Fruit fly (Drosophila melanogaster) whole organism, embryonic: ENCODE data around the gene CG6163.

ENCODE experiments used
- CG12104 ChIP-seq: fragments of 200-800 bp; sonication (Bioruptor generic); optimal IDR thresholded peaks from 3 replicates; lab custom pipeline; 2016; ENCODE audit warnings: missing biosample characterization, missing genetic modification characterization
- CG12219 ChIP-seq: fragments of 200-800 bp; sonication (Bioruptor generic); optimal IDR thresholded peaks from 3 replicates; lab custom pipeline; 2018; ENCODE audit warnings: missing biosample characterization, mild to moderate bottlenecking, missing genetic modification characterization
- CG12236 ChIP-seq: fragments of 200-800 bp; sonication (Bioruptor generic); optimal IDR thresholded peaks from 2 replicates; lab custom pipeline; 2016; ENCODE audit warnings: missing biosample characterization, missing genetic modification characterization
- CG14441 ChIP-seq: fragments of 200-800 bp; sonication (Bioruptor generic); IDR thresholded peaks from 2 replicates; pipeline ENCODE4 v1.3.6; 2022; ENCODE audit warnings: missing biosample characterization, missing genetic modification characterization
- CG17361 ChIP-seq: fragments of 200-800 bp; sonication (Bioruptor generic); IDR thresholded peaks from 3 replicates; pipeline ENCODE4 v1.3.6; 2022; ENCODE audit warnings: missing biosample characterization, missing genetic modification characterization
- CG17385 ChIP-seq: fragments of 200-800 bp; sonication (Bioruptor generic); optimal IDR thresholded peaks from 3 replicates; lab custom pipeline; 2018; ENCODE audit warnings: missing biosample characterization, mild to moderate bottlenecking, missing genetic modification characterization
- CG31365 ChIP-seq: fragments of 200-800 bp; sonication (Bioruptor generic); optimal IDR thresholded peaks from 2 replicates; lab custom pipeline; 2018; ENCODE audit warnings: missing biosample characterization, mild to moderate bottlenecking, missing genetic modification characterization
- CG3407 ChIP-seq: fragments of 200-800 bp; sonication (Bioruptor generic); optimal IDR thresholded peaks from 2 replicates; lab custom pipeline; 2018; ENCODE audit warnings: missing biosample characterization, mild to moderate bottlenecking, missing genetic modification characterization
- CG34224 ChIP-seq: fragments of 200-800 bp; sonication (Bioruptor generic); IDR thresholded peaks from 3 replicates; pipeline ENCODE4 v1.3.6; 2022; ENCODE audit warnings: missing biosample characterization, missing genetic modification characterization; ENCODE audit not compliant: partially characterized antibody
- CG4617 ChIP-seq: fragments of 200-800 bp; sonication (Bioruptor generic); optimal IDR thresholded peaks from 3 replicates; lab custom pipeline; 2016; ENCODE audit warnings: missing biosample characterization, missing genetic modification characterization, borderline replicate concordance
- CG6254 ChIP-seq: fragments of 200-800 bp; sonication (Bioruptor generic); optimal IDR thresholded peaks from 3 replicates; lab custom pipeline; 2017; ENCODE audit warnings: mild to moderate bottlenecking, missing biosample characterization, missing genetic modification reagents, missing genetic modification characterization
- CG6791 ChIP-seq: fragments of 200-800 bp; sonication (Bioruptor generic); IDR thresholded peaks from 3 replicates; pipeline ENCODE4 v1.3.6; 2022; ENCODE audit warnings: missing biosample characterization, missing genetic modification characterization; ENCODE audit not compliant: partially characterized antibody
- CG7271 ChIP-seq: fragments of 200-800 bp; sonication (Bioruptor generic); optimal IDR thresholded peaks from 2 replicates; lab custom pipeline; 2018; ENCODE audit warnings: missing biosample characterization, mild to moderate bottlenecking, missing genetic modification characterization, moderate library complexity
- CG9797 ChIP-seq: fragments of 200-800 bp; sonication (Bioruptor generic); optimal IDR thresholded peaks from 3 replicates; lab custom pipeline; 2018; ENCODE audit warnings: missing biosample characterization, mild to moderate bottlenecking, missing genetic modification characterization
- Dref ChIP-seq: fragments of 200-800 bp; sonication (Bioruptor generic); IDR thresholded peaks from 2 replicates; pipeline ENCODE4 v1.3.6; 2022; ENCODE audit warnings: missing biosample characterization, missing genetic modification characterization
- Ets65A ChIP-seq: fragments of 200-800 bp; sonication (Bioruptor generic); peaks from one replicate; lab custom pipeline; 2016; ENCODE audit warnings: missing biosample characterization, missing genetic modification characterization
- HHEX ChIP-seq: fragments of 200-800 bp; sonication (Bioruptor generic); optimal IDR thresholded peaks from 3 replicates; lab custom pipeline; 2017; ENCODE audit warnings: missing biosample characterization, mild to moderate bottlenecking, missing genetic modification characterization, missing genetic modification reagents
- HLH4C ChIP-seq: fragments of 200-800 bp; sonication (Bioruptor generic); IDR thresholded peaks from 3 replicates; pipeline ENCODE4 v1.3.6; 2022; ENCODE audit warnings: missing biosample characterization, missing genetic modification characterization; ENCODE audit not compliant: partially characterized antibody
- Lpt ChIP-seq: fragments of >200 bp; optimal IDR thresholded peaks from 2 replicates; lab custom pipeline; 2018; ENCODE audit warnings: missing biosample characterization, missing genetic modification characterization
- MESR4 ChIP-seq: fragments of 200-800 bp; sonication (Bioruptor generic); optimal IDR thresholded peaks from 2 replicates; lab custom pipeline; 2018; ENCODE audit warnings: missing biosample characterization, mild to moderate bottlenecking, missing genetic modification characterization, moderate library complexity
- MTF-1 ChIP-seq: fragments of 200-800 bp; sonication (Bioruptor generic); optimal IDR thresholded peaks from 2 replicates; lab custom pipeline; 2018; ENCODE audit warnings: missing biosample characterization, mild to moderate bottlenecking, missing genetic modification characterization, borderline replicate concordance
- Optix ChIP-seq: fragments of 200-800 bp; sonication (Bioruptor generic); IDR thresholded peaks from 3 replicates; pipeline ENCODE4 v1.3.6; 2022; ENCODE audit warnings: missing biosample characterization, missing genetic modification characterization
- Stat92E ChIP-seq, 3 experiments: fragments of >200 bp in 2 of 3; fragments of 200-800 bp in 1 of 3; sonication (Bioruptor generic) in 1 of 3; optimal IDR thresholded peaks; 2 replicates each; lab custom pipeline; 2017 to 2019; ENCODE audit warnings: missing biosample characterization in 3 of 3, missing genetic modification characterization in 3 of 3, mild to moderate bottlenecking in 1 of 3, moderate library complexity in 1 of 3
- Vsx1 ChIP-seq: fragments of 200-800 bp; sonication (Bioruptor generic); optimal IDR thresholded peaks from 2 replicates; lab custom pipeline; 2017; ENCODE audit warnings: missing biosample characterization, mild to moderate bottlenecking, missing genetic modification characterization, missing genetic modification reagents
- ara ChIP-seq: fragments of 200-800 bp; sonication (Bioruptor generic); IDR thresholded peaks from 2 replicates; pipeline ENCODE4 v1.3.6; 2022; ENCODE audit warnings: missing biosample characterization, missing genetic modification characterization
- ash1 ChIP-seq: fragments of 200-800 bp; sonication (Bioruptor generic); optimal IDR thresholded peaks from 2 replicates; lab custom pipeline; 2018; ENCODE audit warnings: missing biosample characterization, mild to moderate bottlenecking, missing genetic modification characterization
- cad ChIP-seq: fragments of >200 bp; optimal IDR thresholded peaks from 2 replicates; lab custom pipeline; 2017; ENCODE audit warnings: missing biosample characterization, missing genetic modification characterization
- cwo ChIP-seq: fragments of 200-800 bp; sonication (Bioruptor generic); optimal IDR thresholded peaks from 3 replicates; lab custom pipeline; 2017; ENCODE audit warnings: missing biosample characterization, missing genetic modification characterization, mild to moderate bottlenecking, moderate library complexity, missing genetic modification reagents
- dmrt11E ChIP-seq: fragments of 200-800 bp; sonication (Bioruptor generic); optimal IDR thresholded peaks from 3 replicates; lab custom pipeline; 2018; ENCODE audit warnings: missing biosample characterization, mild to moderate bottlenecking, missing genetic modification characterization, moderate library complexity
- en ChIP-seq: fragments of 200-800 bp; sonication (Bioruptor generic); optimal IDR thresholded peaks from 2 replicates; lab custom pipeline; 2016; ENCODE audit warnings: missing biosample characterization, missing genetic modification characterization
- eyg ChIP-seq: fragments of 200-800 bp; sonication (Bioruptor generic); optimal IDR thresholded peaks from 3 replicates; lab custom pipeline; 2016; ENCODE audit warnings: missing biosample characterization, missing genetic modification characterization
- fru ChIP-seq: fragments of >200 bp; optimal IDR thresholded peaks from 2 replicates; lab custom pipeline; 2017
- ind ChIP-seq: fragments of 200-800 bp; sonication (Bioruptor generic); optimal IDR thresholded peaks from 3 replicates; lab custom pipeline; 2016; ENCODE audit warnings: missing biosample characterization, missing genetic modification characterization
- inv ChIP-seq: fragments of 200-800 bp; sonication (Bioruptor generic); IDR thresholded peaks from 2 replicates; pipeline ENCODE4 v1.3.6; 2022; ENCODE audit warnings: missing biosample characterization, missing genetic modification characterization; ENCODE audit not compliant: partially characterized antibody
- lilli ChIP-seq: fragments of 200-800 bp; sonication (Bioruptor generic); optimal IDR thresholded peaks from 3 replicates; lab custom pipeline; 2016; ENCODE audit warnings: missing biosample characterization, missing genetic modification characterization
- lov ChIP-seq, 2 experiments: fragments of 200-800 bp in 1 of 2; fragments of >200 bp in 1 of 2; sonication (Bioruptor generic) in 1 of 2; IDR thresholded peaks in 1 of 2; optimal IDR thresholded peaks in 1 of 2; 2 replicates in 1 of 2; 3 replicates in 1 of 2; pipeline versions ENCODE4 v1.3.6 to Lab custom; 2017 to 2022; ENCODE audit warnings: missing biosample characterization in 1 of 2, missing genetic modification characterization in 1 of 2
- luna ChIP-seq: fragments of 200-800 bp; sonication (Bioruptor generic); optimal IDR thresholded peaks from 2 replicates; lab custom pipeline; 2016; ENCODE audit warnings: missing biosample characterization, missing genetic modification characterization
- mam ChIP-seq: fragments of 200-800 bp; sonication (Bioruptor generic); optimal IDR thresholded peaks from 3 replicates; lab custom pipeline; 2016; ENCODE audit warnings: missing biosample characterization, missing genetic modification characterization
- p53 ChIP-seq: fragments of 200-800 bp; sonication (Bioruptor generic); optimal IDR thresholded peaks from 2 replicates; lab custom pipeline; 2016; ENCODE audit warnings: missing biosample characterization, missing genetic modification characterization
- pb ChIP-seq: fragments of 200-800 bp; sonication (Bioruptor generic); optimal IDR thresholded peaks from 3 replicates; lab custom pipeline; 2016; ENCODE audit warnings: missing biosample characterization, missing genetic modification characterization
- peb ChIP-seq: fragments of 200-800 bp; sonication (Bioruptor generic); IDR thresholded peaks from 2 replicates; pipeline ENCODE4 v1.3.6; 2022; ENCODE audit warnings: missing biosample characterization, missing genetic modification characterization
- pros ChIP-seq: fragments of 200-800 bp; sonication (Bioruptor generic); optimal IDR thresholded peaks from 3 replicates; lab custom pipeline; 2019; ENCODE audit warnings: missing biosample characterization, mild to moderate bottlenecking, missing genetic modification characterization, moderate library complexity
- psq ChIP-seq: fragments of 200-800 bp; sonication (Bioruptor generic); optimal IDR thresholded peaks from 2 replicates; lab custom pipeline; 2017; ENCODE audit warnings: missing biosample characterization, missing genetic modification characterization
- row ChIP-seq: fragments of 200-800 bp; sonication (Bioruptor generic); IDR thresholded peaks from 3 replicates; pipeline ENCODE4 v1.3.6; 2022; ENCODE audit warnings: missing biosample characterization, missing genetic modification characterization
- salm ChIP-seq: fragments of 200-800 bp; sonication (Bioruptor generic); optimal IDR thresholded peaks from 2 replicates; lab custom pipeline; 2018; ENCODE audit warnings: missing biosample characterization, mild to moderate bottlenecking, missing genetic modification characterization
- sens-2 ChIP-seq: fragments of 200-800 bp; sonication (Bioruptor generic); IDR thresholded peaks from 2 replicates; pipeline ENCODE4 v1.3.6; 2022; ENCODE audit warnings: missing biosample characterization, missing genetic modification characterization
- slbo ChIP-seq: fragments of 200-800 bp; sonication (Bioruptor generic); IDR thresholded peaks from 2 replicates; pipeline ENCODE4 v1.3.6; 2022; ENCODE audit warnings: missing biosample characterization, missing genetic modification characterization
- trem ChIP-seq: fragments of 200-800 bp; optimal IDR thresholded peaks from 3 replicates; lab custom pipeline; 2019; ENCODE audit warnings: missing biosample characterization, mild to moderate bottlenecking, missing genetic modification characterization, moderate library complexity
- tup ChIP-seq: fragments of 200-800 bp; sonication (Bioruptor generic); optimal IDR thresholded peaks from 2 replicates; lab custom pipeline; 2016; ENCODE audit warnings: missing biosample characterization, mild to moderate bottlenecking, missing genetic modification characterization, moderate library complexity
- zfh1 ChIP-seq: fragments of 200-800 bp; sonication (Bioruptor generic); IDR thresholded peaks from 3 replicates; pipeline ENCODE4 v1.3.6; 2022; ENCODE audit warnings: missing biosample characterization, missing genetic modification characterization

The CG6163 gene

dm6 chr3L:11375304-11375703 lies 10.6 kb upstream of the CG6163 start (continued):
- TF ChIP-seq CG12104 (GFP tag; lab: Kevin White, UChicago), result peak; percentile 52
- no peak for TF ChIP-seq p53
- TF ChIP-seq CG17385 (GFP tag; lab: Kevin White, UChicago), result peak; percentile 41
- TF ChIP-seq pros (GFP tag; lab: Kevin White, UChicago), result peak; percentile 16
- TF ChIP-seq Dref (GFP tag; lab: Robert Waterston, UW), result no peak
- peak; percentile 79 for TF ChIP-seq CG3407 (GFP tag; lab: Kevin White, UChicago)
- TF ChIP-seq Vsx1 (GFP tag; lab: Kevin White, UChicago), result peak; percentile 64
- no peak for TF ChIP-seq Lpt (GFP tag; lab: Kevin White, UChicago)
- TF ChIP-seq salm (tag; lab: Kevin White, UChicago), result peak; percentile 61
- peak; percentile 59 for TF ChIP-seq MTF-1 (GFP tag; lab: Kevin White, UChicago)
- TF ChIP-seq fru, result no peak
- TF ChIP-seq peb (GFP tag; lab: Robert Waterston, UW), result peak; percentile 50; the same call in 1 of the 2 replicates
- TF ChIP-seq zfh1 (GFP tag; lab: Robert Waterston, UW), result peak; percentile 83
- peak; percentile 67 for TF ChIP-seq row (GFP tag; lab: Robert Waterston, UW)
- TF ChIP-seq inv (GFP tag; lab: Robert Waterston, UW), result no peak
- no peak for TF ChIP-seq CG34224 (GFP tag; lab: Robert Waterston, UW)
- no peak for TF ChIP-seq tup (GFP tag; lab: Kevin White, UChicago)
- no peak for TF ChIP-seq MESR4 (GFP tag; lab: Kevin White, UChicago)
- TF ChIP-seq eyg (GFP tag; lab: Kevin White, UChicago), result no peak
- TF ChIP-seq en (GFP tag; lab: Kevin White, UChicago), result no peak
- no peak for TF ChIP-seq lov (optimal IDR thresholded peaks at IDR 0.05; lab: Kevin White, UChicago)
- peak; percentile 48; the same call in 1 of the 3 replicates for TF ChIP-seq lov (GFP tag; IDR thresholded peaks at IDR 0.05; lab: Robert Waterston, UW)
- TF ChIP-seq HHEX (GFP tag; lab: Kevin White, UChicago), result peak; percentile 16
- TF ChIP-seq CG12219 (GFP tag; lab: Kevin White, UChicago), result peak; percentile 28
- peak; percentile 51 for TF ChIP-seq ara (GFP tag; lab: Robert Waterston, UW)
- no peak for TF ChIP-seq cwo (GFP tag; lab: Kevin White, UChicago)
- no peak for TF ChIP-seq luna
- no peak for TF ChIP-seq ash1 (GFP tag; lab: Kevin White, UChicago)
- peak; percentile 48; the same call in 1 of the 3 replicates for TF ChIP-seq Optix (GFP tag; lab: Robert Waterston, UW)
- TF ChIP-seq trem (tag; lab: Kevin White, UChicago), result peak; percentile 78
- peak; percentile 86 for TF ChIP-seq dmrt11E (tag; lab: Kevin White, UChicago)
- TF ChIP-seq CG4617 (GFP tag; lab: Kevin White, UChicago), result no peak
- no peak for TF ChIP-seq mam (GFP tag; lab: Kevin White, UChicago)
- TF ChIP-seq CG7271 (tag; lab: Kevin White, UChicago), result no peak
- no peak for TF ChIP-seq CG31365 (tag; lab: Kevin White, UChicago)
- no peak for TF ChIP-seq CG6791 (GFP tag; lab: Robert Waterston, UW)
- TF ChIP-seq sens-2 (GFP tag; lab: Robert Waterston, UW), result 0 out of 2 replicates have a peak, but pooled peaks have one; percentile 19
- TF ChIP-seq psq (GFP tag; lab: Kevin White, UChicago), result no peak
- no peak for TF ChIP-seq HLH4C (GFP tag; lab: Robert Waterston, UW)
- TF ChIP-seq ind (GFP tag; lab: Kevin White, UChicago), result peak; percentile 28
- no peak for TF ChIP-seq cad (GFP tag; lab: Kevin White, UChicago)
- no peak for TF ChIP-seq CG9797
- TF ChIP-seq CG17361 (GFP tag; lab: Robert Waterston, UW), result peak; percentile 84
- TF ChIP-seq CG6254 (GFP tag; lab: Kevin White, UChicago), result peak; percentile 83
- no peak for TF ChIP-seq slbo (GFP tag; lab: Robert Waterston, UW)
- peak; percentile 11 for TF ChIP-seq CG12236 (GFP tag; lab: Kevin White, UChicago)
- TF ChIP-seq Ets65A (GFP tag; lab: Kevin White, UChicago), result no peak
- TF ChIP-seq lilli (GFP tag; lab: Kevin White, UChicago), result peak; percentile 56
- TF ChIP-seq Stat92E (GFP tag; optimal IDR thresholded peaks at IDR 0.05; lab: Kevin White, UChicago), result peak in 1 of 3 experiments; percentile 96
- no peak for TF ChIP-seq pb (GFP tag; lab: Kevin White, UChicago)
- TF ChIP-seq CG14441, result 0 out of 2 replicates have a peak, but pooled peaks have one; percentile 24
